Worm (Caenorhabditis elegans) whole organism, L2 larva: ENCODE measurements around the gene F09C12.2.

Experiments used
- aly-2 ChIP-seq: fragments of 150-350 bp; optimal IDR thresholded peaks from 2 replicates; lab custom pipeline; 2014; ENCODE audit warnings: missing biosample characterization, missing genetic modification characterization
- ceh-82 ChIP-seq: fragments of 150-350 bp; optimal IDR thresholded peaks from 2 replicates; lab custom pipeline; 2014; ENCODE audit warnings: missing biosample characterization, missing genetic modification characterization
- elt-1 ChIP-seq: fragments of 150-350 bp; optimal IDR thresholded peaks from 2 replicates; lab custom pipeline; 2014; ENCODE audit warnings: missing biosample characterization, missing genetic modification characterization
- gmeb-1 ChIP-seq: fragments of 150-350 bp; optimal IDR thresholded peaks from 2 replicates; lab custom pipeline; 2014; ENCODE audit warnings: missing biosample characterization, missing genetic modification characterization
- lin-13 ChIP-seq: fragments of 150-350 bp; optimal IDR thresholded peaks from 2 replicates; lab custom pipeline; 2014; ENCODE audit warnings: missing biosample characterization, missing genetic modification reagents, missing genetic modification characterization
- mbf-1 ChIP-seq: sonication (generic microtip); optimal IDR thresholded peaks from 2 replicates; lab custom pipeline; 2017; ENCODE audit warnings: missing biosample characterization, missing genetic modification characterization
- nhr-12 ChIP-seq: fragments of 150-350 bp; optimal IDR thresholded peaks from 2 replicates; lab custom pipeline; 2014; ENCODE audit warnings: missing biosample characterization, missing genetic modification characterization
- skn-1 ChIP-seq: sonication (generic microtip); optimal IDR thresholded peaks from 2 replicates; lab custom pipeline; 2017; ENCODE audit warnings: missing biosample characterization, missing genetic modification characterization
- sma-3 ChIP-seq: sonication (generic microtip); optimal IDR thresholded peaks from 2 replicates; lab custom pipeline; 2016; ENCODE audit warnings: missing genetic modification reagents, missing genetic modification characterization, missing compliant biosample characterization
- unc-39 ChIP-seq: fragments of 150-350 bp; optimal IDR thresholded peaks from 2 replicates; lab custom pipeline; 2014; ENCODE audit warnings: missing biosample characterization, missing genetic modification characterization
- ztf-11 ChIP-seq: sonication (generic microtip); optimal IDR thresholded peaks from 2 replicates; lab custom pipeline; 2017; ENCODE audit warnings: missing biosample characterization, missing genetic modification characterization
- ztf-4 ChIP-seq: fragments of 150-350 bp; optimal IDR thresholded peaks from 2 replicates; lab custom pipeline; 2014; ENCODE audit warnings: missing biosample characterization, missing genetic modification characterization

- TF ChIP-seq ceh-82 (tag; lab: Kevin White, UChicago) (no peak), mbf-1 (tag; lab: Kevin White, UChicago) (no peak), nhr-12 (tag; lab: Kevin White, UChicago) (no peak), sma-3 (no peak), ztf-4 (tag; lab: Kevin White, UChicago) (no peak), elt-1 (tag; lab: Kevin White, UChicago) (no peak), unc-39 (no peak), gmeb-1 (tag; lab: Kevin White, UChicago) (no peak), aly-2 (no peak), skn-1 (tag; lab: Kevin White, UChicago) (no peak), ztf-11 (tag; lab: Kevin White, UChicago) (no peak), lin-13 (GFP tag; lab: Kevin White, UChicago) (no peak)
Measured at ce11 chrII:5086143-5086542, 23.7 kb upstream of the F09C12.2 start.
